Worm (Caenorhabditis elegans): ENCODE results near the gene col-34.

DNA sequence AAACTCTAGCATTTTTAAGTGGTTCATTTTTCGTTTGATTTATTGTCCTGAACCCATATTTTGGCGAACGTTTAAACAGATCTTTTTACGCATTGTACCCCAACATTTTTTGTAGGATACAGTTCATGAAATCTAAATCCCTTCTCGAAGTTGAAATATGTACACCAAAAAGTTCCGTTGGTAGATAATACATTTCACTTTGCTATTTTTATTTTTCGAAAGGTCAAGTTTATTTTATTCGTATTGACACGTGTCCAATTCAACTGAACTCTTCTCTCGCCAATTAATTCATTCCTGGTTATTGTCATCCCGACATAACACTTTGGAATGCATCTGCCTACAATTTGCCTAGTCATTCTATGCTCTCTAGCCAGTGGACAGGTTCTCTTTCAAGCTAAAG, 26.5 kb upstream of the col-34 start, which contains the start of gene F36A4.2:
- TF ChIP-seq ztf-29 (GFP tag; IDR thresholded peaks at IDR 0.05) = no peak
- TF ChIP-seq flt-1 (GFP tag; IDR thresholded peaks at IDR 0.05) = no peak
- no peak for TF ChIP-seq med-1 (GFP tag; optimal IDR thresholded peaks at IDR 0.05; ENCODE audit: insufficient read depth)
- no peak for TF ChIP-seq cog-1 (tag; optimal IDR thresholded peaks at IDR 0.05)
- TF ChIP-seq klf-2 (GFP tag; conservative IDR thresholded peaks at IDR 0.05) = no peak
- TF ChIP-seq ztf-23 (GFP tag; IDR thresholded peaks at IDR 0.05) = no peak
- TF ChIP-seq T22C8.4 (GFP tag; IDR thresholded peaks at IDR 0.05) = no peak
- TF ChIP-seq ref-1 (GFP tag; conservative IDR thresholded peaks at IDR 0.05) = no peak
- TF ChIP-seq tab-1 (GFP tag; IDR thresholded peaks at IDR 0.05) = no peak

Measured in whole organism, midembryonic.